Fruit fly (Drosophila melanogaster) whole organism, embryonic: ENCODE measurements around the gene Art4.

Source experiments
- CG12744 ChIP-seq: fragments of 200-800 bp; sonication (Bioruptor generic); optimal IDR thresholded peaks from 2 replicates; lab custom pipeline; 2016; ENCODE audit warnings: missing biosample characterization, missing genetic modification characterization
- CTCF ChIP-seq: fragments of 200-800 bp; sonication (Bioruptor generic); optimal IDR thresholded peaks from 2 replicates; lab custom pipeline; 2017; ENCODE audit warnings: missing biosample characterization, mild to moderate bottlenecking, missing genetic modification characterization, moderate library complexity
- Sox102F ChIP-seq: fragments of 200-800 bp; sonication (Bioruptor generic); optimal IDR thresholded peaks from 2 replicates; lab custom pipeline; 2018; ENCODE audit warnings: missing biosample characterization, mild to moderate bottlenecking, missing genetic modification characterization, moderate library complexity
- YL-1 ChIP-seq: fragments of 200-800 bp; sonication (Bioruptor generic); optimal IDR thresholded peaks from 3 replicates; lab custom pipeline; 2017; ENCODE audit warnings: missing biosample characterization, mild to moderate bottlenecking, missing genetic modification characterization
- en ChIP-seq: fragments of 200-800 bp; sonication (Bioruptor generic); optimal IDR thresholded peaks from 2 replicates; lab custom pipeline; 2016; ENCODE audit warnings: missing biosample characterization, missing genetic modification characterization
- so ChIP-seq: fragments of 200-800 bp; sonication (Bioruptor generic); IDR thresholded peaks from 3 replicates; pipeline ENCODE4 v1.3.6; 2022; ENCODE audit warnings: missing biosample characterization, missing genetic modification characterization
- zfh1 ChIP-seq: fragments of 200-800 bp; sonication (Bioruptor generic); IDR thresholded peaks from 3 replicates; pipeline ENCODE4 v1.3.6; 2022; ENCODE audit warnings: missing biosample characterization, missing genetic modification characterization

DNA sequence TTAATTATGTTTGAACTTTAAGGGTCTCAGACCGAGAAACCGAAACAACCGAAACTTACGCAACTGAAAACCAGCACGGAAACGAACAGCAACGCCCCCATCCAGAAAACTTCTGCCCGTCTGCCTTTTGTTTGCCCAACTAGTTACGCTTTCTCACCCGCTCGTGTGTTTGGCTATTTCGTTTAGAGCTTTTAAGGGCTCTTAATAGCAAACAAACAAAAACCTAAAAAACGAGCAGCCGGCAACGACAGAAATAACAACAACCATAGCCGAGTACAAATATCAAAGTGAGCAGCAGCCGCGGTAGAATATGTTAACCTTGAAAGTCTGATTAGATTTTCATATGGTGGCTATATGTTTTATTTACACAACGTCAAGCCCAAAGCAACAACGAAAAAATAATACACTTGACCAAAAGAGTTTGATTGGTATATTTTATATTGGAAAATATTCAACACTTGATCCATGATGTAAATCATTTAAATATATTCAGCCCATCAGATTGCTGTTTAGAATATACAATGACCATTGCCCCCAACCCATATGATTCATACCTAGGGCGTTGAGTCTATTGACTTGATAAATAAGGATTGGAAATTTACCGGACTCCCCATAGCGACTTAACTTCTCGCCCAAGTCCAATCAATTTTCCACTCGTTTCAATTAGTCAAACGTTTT lies 41.3 kb downstream of the Art4 start:
- TF ChIP-seq YL-1 (GFP tag; lab: Kevin White, UChicago) (no peak), so (GFP tag; lab: Robert Waterston, UW) (no peak), en (GFP tag; lab: Kevin White, UChicago) (no peak), CTCF (no peak), zfh1 (no peak), Sox102F (no peak), CG12744 (GFP tag; lab: Kevin White, UChicago) (no peak)
